Worm (Caenorhabditis elegans): ENCODE results near the gene mnat-1.

ce11 chrII:2456973-2457372, 21.5 kb downstream of the mnat-1 start:
- no peak for TF ChIP-seq ref-1 (GFP tag; conservative IDR thresholded peaks at IDR 0.05)
- TF ChIP-seq ztf-29 (GFP tag; IDR thresholded peaks at IDR 0.05) = no peak
- TF ChIP-seq tab-1 (GFP tag; IDR thresholded peaks at IDR 0.05) = no peak

All from whole organism, midembryonic.